Worm (Caenorhabditis elegans) whole organism, L2 larva: ENCODE results near the gene K10C9.1.

Experiments
- nhr-12 ChIP-seq: fragments of 150-350 bp; optimal IDR thresholded peaks from 2 replicates; lab custom pipeline; 2014; ENCODE audit warnings: missing biosample characterization, missing genetic modification characterization
- nhr-237 ChIP-seq: fragments of 150-350 bp; optimal IDR thresholded peaks from 2 replicates; lab custom pipeline; 2014; ENCODE audit warnings: missing biosample characterization, missing genetic modification characterization

DNA sequence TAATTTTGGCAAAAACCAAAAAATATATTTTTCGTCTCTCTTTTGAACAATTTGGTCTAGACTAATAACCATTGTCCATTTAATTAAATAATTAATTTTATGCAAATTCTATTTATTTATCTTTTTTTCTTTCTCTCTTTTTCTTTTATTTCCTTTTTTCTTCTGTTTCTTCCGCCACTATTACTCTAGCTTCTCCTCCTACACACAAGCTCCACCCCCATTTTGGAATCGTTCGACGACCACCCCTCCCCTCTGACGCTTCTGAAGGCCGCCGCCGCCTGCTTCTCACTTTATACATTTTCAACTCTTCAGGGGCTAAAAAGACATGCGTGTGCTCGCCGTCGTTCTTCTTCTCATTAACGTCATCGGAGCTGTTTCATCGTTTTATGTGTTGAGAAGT, at the start of gene K10C9.1:
- TF ChIP-seq nhr-237 (tag; lab: Kevin White, UChicago) (no peak), nhr-12 (tag; lab: Kevin White, UChicago) (no peak)
